5 worm cellular contexts compared by ENCODE assay signal in the genomic region with DNA sequence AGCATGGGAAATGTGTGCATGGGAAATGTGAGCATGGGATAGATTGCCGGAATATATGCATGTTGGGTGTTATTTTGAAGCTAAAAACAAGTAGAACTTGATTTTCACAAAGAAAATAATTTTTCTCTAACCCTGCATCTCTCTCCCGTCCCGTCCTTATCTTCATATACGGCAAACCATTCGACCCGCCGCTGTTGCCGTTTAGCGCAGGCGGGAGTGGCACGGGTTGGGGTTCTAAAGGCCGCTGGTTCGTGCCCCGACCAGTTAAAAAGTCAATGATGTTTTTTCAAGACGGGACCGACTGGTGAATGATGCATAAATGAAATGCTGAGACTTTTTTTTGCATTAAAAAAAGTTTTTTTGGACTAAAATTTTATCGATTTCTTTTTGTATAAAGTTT.
A peak's percentile ranks its signal among the peaks of the same experiment; 100 is the strongest.
TF ChIP-seq lines count a peak whose summit lies in the region.

No protein-coding gene starts in this region.

TF ChIP-seq in whole organism, L1 larva, 84 proteins besides CTCF, POLR2A, EP300 and RAD21 (continues in another document):
- peak in 1 of 2 experiments; percentile 49 for TF ChIP-seq lsy-2 (tag; optimal IDR thresholded peaks at IDR 0.05; lab: Kevin White, UChicago)
- no peak for TF ChIP-seq vab-15 (tag; optimal IDR thresholded peaks at IDR 0.05; lab: Kevin White, UChicago)
- no peak for TF ChIP-seq C16A3.4 (tag; optimal IDR thresholded peaks at IDR 0.05; lab: Kevin White, UChicago)
- no peak for TF ChIP-seq dsc-1 (tag; optimal IDR thresholded peaks at IDR 0.05; lab: Kevin White, UChicago)
- TF ChIP-seq efl-1 (optimal IDR thresholded peaks at IDR 0.05; lab: Kevin White, UChicago): peak in 1 of 2 experiments; percentile 33
- TF ChIP-seq efl-1 (GFP tag; optimal IDR thresholded peaks at IDR 0.05 in 1 of 2; lab: Kevin White, UChicago): peak in 1 of 2 experiments; percentile 90
- TF ChIP-seq rnt-1 (tag; optimal IDR thresholded peaks at IDR 0.05; lab: Kevin White, UChicago): peak; percentile 14
- TF ChIP-seq nhr-90 (tag; optimal IDR thresholded peaks at IDR 0.05; lab: Kevin White, UChicago; ENCODE audit: poor library complexity): peak; percentile 37
- TF ChIP-seq lin-35 (GFP tag; optimal IDR thresholded peaks at IDR 0.05; lab: Kevin White, UChicago): peak in 1 of 2 experiments; percentile 46
- no peak for TF ChIP-seq xbp-1 (tag; optimal IDR thresholded peaks at IDR 0.05; lab: Kevin White, UChicago)
- TF ChIP-seq C34B4.2 (tag; optimal IDR thresholded peaks at IDR 0.05; lab: Kevin White, UChicago): no peak
- TF ChIP-seq nhr-85 (tag; lab: Kevin White, UChicago): peak; percentile 58
- TF ChIP-seq ceh-82 (tag; optimal IDR thresholded peaks at IDR 0.05; lab: Kevin White, UChicago): peak in 1 of 3 experiments; percentile 15
- TF ChIP-seq fkh-4 (tag; optimal IDR thresholded peaks at IDR 0.05; lab: Kevin White, UChicago; ENCODE audit: borderline replicate concordance): no peak
- no peak for TF ChIP-seq tbx-2 (tag; optimal IDR thresholded peaks at IDR 0.05; lab: Kevin White, UChicago)
- TF ChIP-seq mdl-1 (tag; optimal IDR thresholded peaks at IDR 0.05; lab: Kevin White, UChicago): peak in 1 of 2 experiments; percentile 16
- no peak for TF ChIP-seq aly-2 (tag; optimal IDR thresholded peaks at IDR 0.05; lab: Kevin White, UChicago)

TF ChIP-seq in whole organism, L3 larva, 47 proteins besides CTCF, POLR2A, EP300 and RAD21:
- peak; percentile 35 for TF ChIP-seq skn-1 (tag; optimal IDR thresholded peaks at IDR 0.05; lab: Kevin White, UChicago)
- TF ChIP-seq pha-4 (tag; optimal IDR thresholded peaks at IDR 0.05; lab: Kevin White, UChicago): peak; percentile 14
- no peak for TF ChIP-seq nhr-237 (tag; optimal IDR thresholded peaks at IDR 0.05; lab: Kevin White, UChicago)
- TF ChIP-seq ceh-16 (tag; optimal IDR thresholded peaks at IDR 0.05; lab: Kevin White, UChicago): no peak
- TF ChIP-seq lsy-12 (tag; optimal IDR thresholded peaks at IDR 0.05; lab: Kevin White, UChicago): peak; percentile 37
- TF ChIP-seq lin-39 (tag; optimal IDR thresholded peaks at IDR 0.05; lab: Kevin White, UChicago): peak; percentile 58
- peak; percentile 50 for TF ChIP-seq hmg-11 (tag; optimal IDR thresholded peaks at IDR 0.05; lab: Kevin White, UChicago)
- no peak for TF ChIP-seq ztf-4 (tag; optimal IDR thresholded peaks at IDR 0.05; lab: Kevin White, UChicago)
- peak; percentile 41 for TF ChIP-seq nfya-1 (tag; optimal IDR thresholded peaks at IDR 0.05; lab: Kevin White, UChicago; ENCODE audit: insufficient read depth)
- no peak for TF ChIP-seq ZK546.5 (tag; optimal IDR thresholded peaks at IDR 0.05; lab: Kevin White, UChicago)
- peak; percentile 37 for TF ChIP-seq elt-2 (tag; optimal IDR thresholded peaks at IDR 0.05; lab: Kevin White, UChicago)

TF ChIP-seq in whole organism, early embryonic, 17 proteins besides CTCF, POLR2A, EP300 and RAD21:
- TF ChIP-seq ets-7 (tag; optimal IDR thresholded peaks at IDR 0.05; lab: Kevin White, UChicago) (peak; percentile 44), ceh-13 (GFP tag; optimal IDR thresholded peaks at IDR 0.05; lab: Kevin White, UChicago) (peak; percentile 25), tbx-11 (GFP tag; IDR thresholded peaks at IDR 0.05; lab: Robert Waterston, UW) (peak; percentile 79), scrt-1 (GFP tag; IDR thresholded peaks at IDR 0.05; lab: Robert Waterston, UW) (peak; percentile 83), pes-1 (GFP tag; IDR thresholded peaks at IDR 0.05; lab: Robert Waterston, UW) (peak; percentile 80), tra-4 (tag; optimal IDR thresholded peaks at IDR 0.05; lab: Kevin White, UChicago) (no peak), sea-1 (GFP tag; conservative IDR thresholded peaks at IDR 0.05; lab: Robert Waterston, UW) (0 out of 2 replicates have a peak, but pooled peaks have one; percentile 60), B0310.2 (tag; optimal IDR thresholded peaks at IDR 0.05; lab: Kevin White, UChicago) (peak; percentile 51), F13C5.2 (tag; optimal IDR thresholded peaks at IDR 0.05; lab: Kevin White, UChicago) (peak; percentile 64), ama-1 (optimal IDR thresholded peaks at IDR 0.05; lab: Kevin White, UChicago) (no peak), flt-1 (GFP tag; IDR thresholded peaks at IDR 0.05; lab: Robert Waterston, UW) (peak; percentile 69), hmg-4 (GFP tag; optimal IDR thresholded peaks at IDR 0.05; lab: Kevin White, UChicago) (peak; percentile 84), hnd-1 (tag; optimal IDR thresholded peaks at IDR 0.05; lab: Kevin White, UChicago) (peak; percentile 28), hmbx-1 (tag; optimal IDR thresholded peaks at IDR 0.05; lab: Kevin White, UChicago) (peak; percentile 18), ceh-36 (tag; optimal IDR thresholded peaks at IDR 0.05; lab: Kevin White, UChicago) (peak; percentile 67), aly-1 (tag; optimal IDR thresholded peaks at IDR 0.05; lab: Kevin White, UChicago) (peak; percentile 28), tbx-37 (GFP tag; conservative IDR thresholded peaks at IDR 0.05; lab: Robert Waterston, UW) (peak; percentile 57)

TF ChIP-seq in whole organism, midembryonic, 9 proteins besides CTCF, POLR2A, EP300 and RAD21:
- TF ChIP-seq ztf-29 (GFP tag; IDR thresholded peaks at IDR 0.05; lab: Robert Waterston, UW) (peak; percentile 65; the same call in 1 of the 2 replicates), ref-1 (GFP tag; conservative IDR thresholded peaks at IDR 0.05; lab: Robert Waterston, UW) (0 out of 2 replicates have a peak, but pooled peaks have one; percentile 63), ztf-23 (GFP tag; IDR thresholded peaks at IDR 0.05; lab: Robert Waterston, UW) (peak; percentile 87), med-1 (GFP tag; optimal IDR thresholded peaks at IDR 0.05; lab: Kevin White, UChicago; ENCODE audit: insufficient read depth) (no peak), flt-1 (GFP tag; IDR thresholded peaks at IDR 0.05; lab: Robert Waterston, UW) (peak; percentile 85), T22C8.4 (GFP tag; IDR thresholded peaks at IDR 0.05; lab: Robert Waterston, UW) (0 out of 2 replicates have a peak, but pooled peaks have one; percentile 20), klf-2 (GFP tag; conservative IDR thresholded peaks at IDR 0.05; lab: Robert Waterston, UW) (0 out of 2 replicates have a peak, but pooled peaks have one; percentile 53), tab-1 (GFP tag; IDR thresholded peaks at IDR 0.05; lab: Robert Waterston, UW) (peak; percentile 81; the same call in 1 of the 2 replicates), cog-1 (tag; optimal IDR thresholded peaks at IDR 0.05; lab: Kevin White, UChicago) (peak; percentile 6)
TF ChIP-seq in whole organism, midembryonic: peak in this region for 8.

TF ChIP-seq in whole organism, young adult, 124 proteins besides CTCF, POLR2A, EP300 and RAD21 (continues in another document):
- TF ChIP-seq pbrm-1 (GFP tag; IDR thresholded peaks at IDR 0.05; lab: Robert Waterston, UW): peak; percentile 64; the same call in 1 of the 2 replicates
- TF ChIP-seq mxl-1 (tag; optimal IDR thresholded peaks at IDR 0.05; lab: Kevin White, UChicago): peak; percentile 42
- TF ChIP-seq tbp1 (GFP tag; optimal IDR thresholded peaks at IDR 0.05; lab: Kevin White, UChicago): peak; percentile 94
- no peak for TF ChIP-seq ama-1 (optimal IDR thresholded peaks at IDR 0.05; lab: Kevin White, UChicago)
- TF ChIP-seq ama-1 (GFP tag; optimal IDR thresholded peaks at IDR 0.05; lab: Kevin White, UChicago): peak; percentile 39 to 76
- peak; percentile 9 for TF ChIP-seq lsy-27 (tag; optimal IDR thresholded peaks at IDR 0.05; lab: Kevin White, UChicago; ENCODE audit: borderline replicate concordance, insufficient read depth)
- 0 out of 2 replicates have a peak, but pooled peaks have one; percentile 24 for TF ChIP-seq rcor-1 (GFP tag; IDR thresholded peaks at IDR 0.05; lab: Robert Waterston, UW)
- TF ChIP-seq ccch-3 (GFP tag; optimal IDR thresholded peaks at IDR 0.05; lab: Kevin White, UChicago): no peak
- 0 out of 2 replicates have a peak, but pooled peaks have one; percentile 25 for TF ChIP-seq egrh-3 (GFP tag; IDR thresholded peaks at IDR 0.05; lab: Robert Waterston, UW)
- peak; percentile 54; the same call in 1 of the 2 replicates for TF ChIP-seq dox-1 (GFP tag; IDR thresholded peaks at IDR 0.05; lab: Robert Waterston, UW)
- TF ChIP-seq nhr-90 (tag; optimal IDR thresholded peaks at IDR 0.05; lab: Kevin White, UChicago): peak; percentile 77
- 0 out of 2 replicates have a peak, but pooled peaks have one; percentile 48 for TF ChIP-seq aptf-3 (GFP tag; IDR thresholded peaks at IDR 0.05; lab: Robert Waterston, UW)
- TF ChIP-seq B0261.1 (tag; optimal IDR thresholded peaks at IDR 0.05; lab: Kevin White, UChicago): peak; percentile 77
- TF ChIP-seq cebp-1 (GFP tag; IDR thresholded peaks at IDR 0.05; lab: Robert Waterston, UW): 0 out of 2 replicates have a peak, but pooled peaks have one; percentile 10
- peak; percentile 56 for TF ChIP-seq cebp-1 (tag; optimal IDR thresholded peaks at IDR 0.05; lab: Kevin White, UChicago)
- no peak for TF ChIP-seq ztf-3 (GFP tag; optimal IDR thresholded peaks at IDR 0.05; lab: Kevin White, UChicago)
- no peak for TF ChIP-seq F57C9.4 (tag; optimal IDR thresholded peaks at IDR 0.05; lab: Kevin White, UChicago)
- TF ChIP-seq bed-1 (GFP tag; IDR thresholded peaks at IDR 0.05; lab: Robert Waterston, UW): no peak
- TF ChIP-seq attf-5 (GFP tag; optimal IDR thresholded peaks at IDR 0.05; lab: Kevin White, UChicago): peak; percentile 45
- no peak for TF ChIP-seq nhr-179 (tag; optimal IDR thresholded peaks at IDR 0.05; lab: Kevin White, UChicago)
- TF ChIP-seq ZK185.1 (tag; optimal IDR thresholded peaks at IDR 0.05; lab: Kevin White, UChicago; ENCODE audit: poor library complexity, severe bottlenecking): no peak
- TF ChIP-seq snpc-1.3 (tag; optimal IDR thresholded peaks at IDR 0.05; lab: Kevin White, UChicago; ENCODE audit: insufficient read depth): peak; percentile 20
- TF ChIP-seq snpc-3.4 (tag; optimal IDR thresholded peaks at IDR 0.05; lab: Kevin White, UChicago): peak; percentile 48
- TF ChIP-seq D2030.7 (GFP tag; IDR thresholded peaks at IDR 0.05; lab: Robert Waterston, UW): peak; percentile 57; the same call in 1 of the 2 replicates
- TF ChIP-seq chd-7 (tag; optimal IDR thresholded peaks at IDR 0.05; lab: Kevin White, UChicago): peak; percentile 8
- TF ChIP-seq Y56A3A.18 (GFP tag; IDR thresholded peaks at IDR 0.05; lab: Robert Waterston, UW): peak; percentile 73; the same call in 1 of the 2 replicates
- TF ChIP-seq rec-8 (tag; optimal IDR thresholded peaks at IDR 0.05; lab: Kevin White, UChicago): peak; percentile 15 to 66
- TF ChIP-seq F22D6.2 (tag; optimal IDR thresholded peaks at IDR 0.05; lab: Kevin White, UChicago): no peak
- TF ChIP-seq F49E8.2 (tag; optimal IDR thresholded peaks at IDR 0.05; lab: Kevin White, UChicago; ENCODE audit: insufficient read depth): peak; percentile 3
- TF ChIP-seq die-1 (tag; optimal IDR thresholded peaks at IDR 0.05; lab: Kevin White, UChicago): peak; percentile 53
- peak; percentile 73 for TF ChIP-seq ztf-18 (tag; optimal IDR thresholded peaks at IDR 0.05; lab: Kevin White, UChicago)
- TF ChIP-seq athp-1 (tag; optimal IDR thresholded peaks at IDR 0.05; lab: Kevin White, UChicago): peak; percentile 36
- peak; percentile 47; the same call in 1 of the 2 replicates for TF ChIP-seq lin-26 (GFP tag; IDR thresholded peaks at IDR 0.05; lab: Robert Waterston, UW)

Comparison
In these comparisons a context has a peak if more than half of its experiments do, and no peak if none do; other contexts are left out.
1. Of the 8 proteins assayed by ChIP-seq in both whole organism, young adult and whole organism, L1 larva: peak only in whole organism, young adult: ama-1; only in whole organism, L1 larva: none; in both: nhr-90; in neither: 2; mixed calls (peak in some experiments, not most) for 4.